Fruit fly (Drosophila melanogaster) whole organism, wandering third instar larva: ENCODE data around the gene CG17768.
A peak's percentile ranks its signal among the peaks of the same experiment; 100 is the strongest.

Source experiments
- Abd-B ChIP-seq: fragments of >200 bp; optimal IDR thresholded peaks from 2 replicates; lab custom pipeline; 2017; ENCODE audit warnings: missing biosample characterization, missing genetic modification characterization
- CG32264 ChIP-seq: fragments of 200-800 bp; sonication (Bioruptor generic); optimal IDR thresholded peaks from 2 replicates; lab custom pipeline; 2016; ENCODE audit warnings: missing biosample characterization, missing genetic modification characterization
- CG9705 ChIP-seq: fragments of 200-800 bp; sonication (Bioruptor generic); optimal IDR thresholded peaks from 2 replicates; lab custom pipeline; 2018; ENCODE audit warnings: missing biosample characterization, mild to moderate bottlenecking, missing genetic modification characterization
- CrebA ChIP-seq: fragments of 200-800 bp; sonication (Bioruptor generic); optimal IDR thresholded peaks from 2 replicates; lab custom pipeline; 2016; ENCODE audit warnings: missing biosample characterization, mild to moderate bottlenecking, missing genetic modification characterization, borderline replicate concordance
- Dfd ChIP-seq: fragments of >200 bp; optimal IDR thresholded peaks from 2 replicates; lab custom pipeline; 2017; ENCODE audit warnings: missing biosample characterization, missing genetic modification characterization
- Dif ChIP-seq: fragments of 200-275, 200-300 bp; sonication (Bioruptor generic); optimal IDR thresholded peaks from 2 replicates; lab custom pipeline; 2018; ENCODE audit warnings: missing biosample characterization, missing genetic modification characterization; ENCODE audit not compliant: partially characterized antibody
- GATAd ChIP-seq: sonication (Bioruptor generic); optimal IDR thresholded peaks from 2 replicates; lab custom pipeline; 2016; ENCODE audit warnings: missing biosample characterization, missing genetic modification characterization
- HLH106 ChIP-seq: fragments of 200-800 bp; optimal IDR thresholded peaks from 3 replicates; lab custom pipeline; 2019; ENCODE audit warnings: missing biosample characterization, mild to moderate bottlenecking, missing genetic modification characterization, moderate library complexity
- Hr83 ChIP-seq: fragments of 200-300 bp; sonication (Bioruptor generic); optimal IDR thresholded peaks from 2 replicates; lab custom pipeline; 2016; ENCODE audit warnings: missing biosample characterization, mild to moderate bottlenecking, missing genetic modification characterization, moderate library complexity; ENCODE audit not compliant: poor library complexity, severe bottlenecking
- Jra ChIP-seq: sonication (Bioruptor generic); optimal IDR thresholded peaks from 2 replicates; lab custom pipeline; 2016; ENCODE audit warnings: missing biosample characterization, missing genetic modification characterization
- Mio ChIP-seq: sonication (Bioruptor generic); optimal IDR thresholded peaks from 2 replicates; lab custom pipeline; 2016; ENCODE audit warnings: missing biosample characterization, missing genetic modification characterization
- N ChIP-seq: fragments of >200 bp; optimal IDR thresholded peaks from 2 replicates; lab custom pipeline; 2018; ENCODE audit warnings: missing biosample characterization, missing external identifiers, missing genetic modification characterization
- OdsH ChIP-seq: fragments of 200-800 bp; sonication (Bioruptor generic); optimal IDR thresholded peaks from 2 replicates; lab custom pipeline; 2016; ENCODE audit warnings: missing biosample characterization, mild to moderate bottlenecking, missing genetic modification characterization
- Rel ChIP-seq, 2 experiments: fragments of 200-800 bp; sonication (Bioruptor generic) in 1 of 2; optimal IDR thresholded peaks; 2 replicates in 1 of 2; 3 replicates in 1 of 2; lab custom pipeline; 2016 to 2019; ENCODE audit warnings: mild to moderate bottlenecking in 2 of 2, missing biosample characterization in 2 of 2, missing genetic modification characterization in 2 of 2, moderate library complexity in 1 of 2
- Sp1 ChIP-seq: fragments of 200-800 bp; sonication (Bioruptor generic); optimal IDR thresholded peaks from 3 replicates; lab custom pipeline; 2019; ENCODE audit warnings: missing biosample characterization, mild to moderate bottlenecking, missing genetic modification characterization, moderate library complexity
- Vsx2 ChIP-seq: fragments of 200-300, 225-300 bp; sonication (Bioruptor generic); optimal IDR thresholded peaks from 2 replicates; lab custom pipeline; 2018; ENCODE audit warnings: missing biosample characterization, missing genetic modification characterization; ENCODE audit not compliant: partially characterized antibody
- br ChIP-seq: fragments of 200-800 bp; sonication (Bioruptor generic); optimal IDR thresholded peaks from 2 replicates; lab custom pipeline; 2016; ENCODE audit warnings: missing biosample characterization, missing genetic modification characterization
- brk ChIP-seq: fragments of 200-800 bp; sonication (Bioruptor generic); optimal IDR thresholded peaks from 2 replicates; lab custom pipeline; 2016; ENCODE audit warnings: missing biosample characterization, mild to moderate bottlenecking, missing genetic modification characterization
- dmrt93B ChIP-seq: fragments of 200-800 bp; sonication (Bioruptor generic); optimal IDR thresholded peaks from 2 replicates; lab custom pipeline; 2018; ENCODE audit warnings: missing biosample characterization, mild to moderate bottlenecking, missing genetic modification characterization
- dsf ChIP-seq: sonication (Bioruptor generic); optimal IDR thresholded peaks from 2 replicates; lab custom pipeline; 2016; ENCODE audit warnings: missing biosample characterization, missing genetic modification characterization, borderline replicate concordance
- ey ChIP-seq: fragments of 200-800 bp; sonication (Bioruptor generic); optimal IDR thresholded peaks from 2 replicates; lab custom pipeline; 2016; ENCODE audit warnings: missing biosample characterization, missing genetic modification characterization
- foxo ChIP-seq, 2 experiments: fragments of 200-800 bp; sonication (Bioruptor generic); optimal IDR thresholded peaks; 2 replicates in 1 of 2; 3 replicates in 1 of 2; lab custom pipeline; 2016 to 2017; ENCODE audit warnings: missing biosample characterization in 2 of 2, missing genetic modification characterization in 2 of 2
- fru ChIP-seq: fragments of 200-800 bp; sonication (Bioruptor generic); optimal IDR thresholded peaks from 3 replicates; lab custom pipeline; 2016; ENCODE audit warnings: missing biosample characterization, mild to moderate bottlenecking, missing genetic modification characterization
- jim ChIP-seq: fragments of 175-275, 200-325 bp; sonication (Bioruptor generic); optimal IDR thresholded peaks from 2 replicates; lab custom pipeline; 2016; ENCODE audit warnings: missing biosample characterization, mild to moderate bottlenecking, missing genetic modification characterization
- lola ChIP-seq: fragments of >200 bp; optimal IDR thresholded peaks from 2 replicates; lab custom pipeline; 2017; ENCODE audit warnings: missing biosample characterization, missing genetic modification characterization
- rgr ChIP-seq: fragments of 200-800 bp; sonication (Bioruptor generic); optimal IDR thresholded peaks from 3 replicates; lab custom pipeline; 2016; ENCODE audit warnings: missing biosample characterization, mild to moderate bottlenecking, missing genetic modification characterization
- tai ChIP-seq: sonication (Bioruptor generic); optimal IDR thresholded peaks from 2 replicates; lab custom pipeline; 2016; ENCODE audit warnings: missing biosample characterization, missing genetic modification characterization
- woc ChIP-seq: sonication (Bioruptor generic); optimal IDR thresholded peaks from 2 replicates; lab custom pipeline; 2016; ENCODE audit warnings: missing biosample characterization, mild to moderate bottlenecking, missing genetic modification characterization

CG17768 gene

dm6 chr2L:10379865-10380264 lies 25.1 kb downstream of the CG17768 start, which contains the start of gene gny:
gny (plus strand) TSS chr2L:10380103.
- TF ChIP-seq Rel (GFP tag; optimal IDR thresholded peaks at IDR 0.05; lab: Kevin White, UChicago) (no peak), Rel (tag; optimal IDR thresholded peaks at IDR 0.05; lab: Kevin White, UChicago) (peak; percentile 1), HLH106 (tag; lab: Kevin White, UChicago) (no peak)

- TF ChIP-seq Hr83 (GFP tag; lab: Kevin White, UChicago) (no peak), Dif (GFP tag; lab: Kevin White, UChicago) (no peak), tai (GFP tag; lab: Kevin White, UChicago) (no peak), ey (GFP tag; lab: Kevin White, UChicago) (no peak), Dfd (GFP tag; lab: Kevin White, UChicago) (no peak), Jra (GFP tag; lab: Kevin White, UChicago) (no peak), Sp1 (GFP tag; lab: Kevin White, UChicago) (no peak)
Observed at dm6 chr2L:10378631-10379030, 26.4 kb downstream of the CG17768 start.

- TF ChIP-seq foxo (GFP tag; optimal IDR thresholded peaks at IDR 0.05; lab: Kevin White, UChicago): no peak
- TF ChIP-seq Vsx2 (GFP tag; lab: Kevin White, UChicago): no peak
- no peak for TF ChIP-seq Dfd (GFP tag; lab: Kevin White, UChicago)
- no peak for TF ChIP-seq dsf
- TF ChIP-seq tai (GFP tag; lab: Kevin White, UChicago): no peak
- no peak for TF ChIP-seq lola (GFP tag; lab: Kevin White, UChicago)
- no peak for TF ChIP-seq N
- TF ChIP-seq CrebA (GFP tag; lab: Kevin White, UChicago): no peak
- TF ChIP-seq Sp1 (GFP tag; lab: Kevin White, UChicago): no peak
- no peak for TF ChIP-seq CG9705 (GFP tag; lab: Kevin White, UChicago)
- TF ChIP-seq GATAd (GFP tag; lab: Kevin White, UChicago): no peak
- TF ChIP-seq brk: no peak
Observed at dm6 chr2L:10376276-10376675, 28.7 kb downstream of the CG17768 start.

dm6 chr2L:10375464-10376236 lies 29.4 kb downstream of the CG17768 start, which contains the start of the genes CG33303 and dpr19:
CG33303 (minus strand) TSS chr2L:10375757.
dpr19 (plus strand) TSS chr2L:10376168.
- TF ChIP-seq jim (GFP tag; lab: Kevin White, UChicago): no peak
- TF ChIP-seq Abd-B (GFP tag; lab: Kevin White, UChicago): no peak
- no peak for TF ChIP-seq br (GFP tag; lab: Kevin White, UChicago)
- TF ChIP-seq dmrt93B: no peak
- TF ChIP-seq dsf: no peak
- no peak for TF ChIP-seq Rel (GFP tag; optimal IDR thresholded peaks at IDR 0.05; lab: Kevin White, UChicago)
- peak; percentile 43 for TF ChIP-seq Rel (tag; optimal IDR thresholded peaks at IDR 0.05; lab: Kevin White, UChicago)
- TF ChIP-seq Mio (GFP tag; lab: Kevin White, UChicago): no peak
- peak; percentile 18 for TF ChIP-seq OdsH (GFP tag; lab: Kevin White, UChicago)
- TF ChIP-seq ey (GFP tag; lab: Kevin White, UChicago): no peak
- TF ChIP-seq N: no peak
- TF ChIP-seq Vsx2 (GFP tag; lab: Kevin White, UChicago): no peak
- peak; percentile 69 for TF ChIP-seq HLH106 (tag; lab: Kevin White, UChicago)
- no peak for TF ChIP-seq Dif (GFP tag; lab: Kevin White, UChicago)
- no peak for TF ChIP-seq woc (GFP tag; lab: Kevin White, UChicago)
- TF ChIP-seq CG32264 (GFP tag; lab: Kevin White, UChicago): no peak
- TF ChIP-seq fru (GFP tag; lab: Kevin White, UChicago): no peak
- peak; percentile 21 for TF ChIP-seq Hr83 (GFP tag; lab: Kevin White, UChicago)
- TF ChIP-seq brk: no peak
- peak; percentile 69 for TF ChIP-seq Sp1 (GFP tag; lab: Kevin White, UChicago)
- peak; percentile 62 for TF ChIP-seq rgr (GFP tag; lab: Kevin White, UChicago)
- TF ChIP-seq GATAd (GFP tag; lab: Kevin White, UChicago): no peak
- TF ChIP-seq Dfd (GFP tag; lab: Kevin White, UChicago): no peak
- no peak for TF ChIP-seq Jra (GFP tag; lab: Kevin White, UChicago)
